Fruit fly (Drosophila melanogaster) whole organism, embryonic: ENCODE data around the gene ND-39.

Experiments used
- Adf1 ChIP-seq: fragments of 200-800 bp; sonication (Bioruptor generic); IDR thresholded peaks from 2 replicates; pipeline ENCODE4 v1.3.6; 2022; ENCODE audit warnings: missing biosample characterization, missing genetic modification characterization
- Asciz ChIP-seq: fragments of 200-800 bp; sonication (Bioruptor generic); optimal IDR thresholded peaks from 2 replicates; lab custom pipeline; 2017; ENCODE audit warnings: missing biosample characterization, mild to moderate bottlenecking, missing genetic modification characterization, missing genetic modification reagents
- Atf-2 ChIP-seq: fragments of 200-800 bp; sonication (Bioruptor generic); optimal IDR thresholded peaks from 2 replicates; lab custom pipeline; 2016; ENCODE audit warnings: missing biosample characterization, missing genetic modification characterization
- CG1233 ChIP-seq: fragments of 200-800 bp; sonication (Bioruptor generic); optimal IDR thresholded peaks from 4 replicates; lab custom pipeline; 2018; ENCODE audit warnings: missing biosample characterization, mild to moderate bottlenecking, missing genetic modification characterization
- CG12659 ChIP-seq: fragments of 200-800 bp; sonication (Bioruptor generic); optimal IDR thresholded peaks from 3 replicates; lab custom pipeline; 2017; ENCODE audit warnings: mild to moderate bottlenecking, missing biosample characterization, missing genetic modification reagents, missing genetic modification characterization
- CG12942 ChIP-seq: fragments of 200-800 bp; sonication (Bioruptor generic); optimal IDR thresholded peaks from 3 replicates; lab custom pipeline; 2016; ENCODE audit warnings: missing biosample characterization, missing genetic modification characterization
- CG13123 ChIP-seq: fragments of 200-800 bp; sonication (Bioruptor generic); optimal IDR thresholded peaks from 2 replicates; lab custom pipeline; 2016; ENCODE audit warnings: missing biosample characterization, missing genetic modification characterization
- CG14667 ChIP-seq: fragments of 200-800 bp; sonication (Bioruptor generic); IDR thresholded peaks from 2 replicates; pipeline ENCODE4 v1.3.6; 2022; ENCODE audit warnings: missing biosample characterization, missing genetic modification characterization
- CG15479 ChIP-seq: fragments of 200-800 bp; sonication (Bioruptor generic); optimal IDR thresholded peaks from 3 replicates; lab custom pipeline; 2019; ENCODE audit warnings: missing biosample characterization, mild to moderate bottlenecking, missing genetic modification characterization, moderate library complexity
- CG1602 ChIP-seq: fragments of 200-800 bp; sonication (Bioruptor generic); optimal IDR thresholded peaks from 3 replicates; lab custom pipeline; 2016; ENCODE audit warnings: missing biosample characterization, missing genetic modification characterization
- CG17829 ChIP-seq: fragments of 200-800 bp; optimal IDR thresholded peaks from 2 replicates; lab custom pipeline; 2019; ENCODE audit warnings: missing biosample characterization, mild to moderate bottlenecking, missing genetic modification characterization, moderate library complexity
- CG2889 ChIP-seq: fragments of 200-800 bp; sonication (Bioruptor generic); IDR thresholded peaks from 3 replicates; pipeline ENCODE4 v1.3.6; 2022; ENCODE audit warnings: missing biosample characterization, missing genetic modification characterization
- CG34422 ChIP-seq: fragments of 200-800 bp; sonication (Bioruptor generic); IDR thresholded peaks from 3 replicates; pipeline ENCODE4 v1.3.6; 2022; ENCODE audit warnings: missing biosample characterization, missing genetic modification characterization
- CG4328 ChIP-seq: fragments of 200-800 bp; sonication (Bioruptor generic); optimal IDR thresholded peaks from 3 replicates; lab custom pipeline; 2017; ENCODE audit warnings: missing biosample characterization, missing genetic modification reagents, missing genetic modification characterization
- CG6254 ChIP-seq: fragments of 200-800 bp; sonication (Bioruptor generic); optimal IDR thresholded peaks from 3 replicates; lab custom pipeline; 2017; ENCODE audit warnings: mild to moderate bottlenecking, missing biosample characterization, missing genetic modification reagents, missing genetic modification characterization
- CG6765 ChIP-seq: fragments of 200-800 bp; sonication (Bioruptor generic); optimal IDR thresholded peaks from 3 replicates; lab custom pipeline; 2017; ENCODE audit warnings: missing biosample characterization, mild to moderate bottlenecking, missing genetic modification characterization
- CG7271 ChIP-seq: fragments of 200-800 bp; sonication (Bioruptor generic); optimal IDR thresholded peaks from 2 replicates; lab custom pipeline; 2018; ENCODE audit warnings: missing biosample characterization, mild to moderate bottlenecking, missing genetic modification characterization, moderate library complexity
- CG9876 ChIP-seq: fragments of 200-800 bp; sonication (Bioruptor generic); optimal IDR thresholded peaks from 2 replicates; lab custom pipeline; 2016; ENCODE audit warnings: missing biosample characterization, missing genetic modification characterization
- CHES-1-like ChIP-seq: fragments of 200-800 bp; sonication (Bioruptor generic); optimal IDR thresholded peaks from 2 replicates; lab custom pipeline; 2016; ENCODE audit warnings: missing biosample characterization, missing genetic modification characterization
- CTCF ChIP-seq: fragments of 200-800 bp; sonication (Bioruptor generic); optimal IDR thresholded peaks from 2 replicates; lab custom pipeline; 2017; ENCODE audit warnings: missing biosample characterization, mild to moderate bottlenecking, missing genetic modification characterization, moderate library complexity
- CkIIα-i1 ChIP-seq: fragments of 200-800 bp; sonication (Bioruptor generic); IDR thresholded peaks from 2 replicates; pipeline ENCODE4 v1.3.6; 2022; ENCODE audit warnings: missing biosample characterization, missing genetic modification characterization
- Dip2 ChIP-seq: fragments of 200-800 bp; sonication (Bioruptor generic); IDR thresholded peaks from 2 replicates; pipeline ENCODE4 v1.3.6; 2022; ENCODE audit warnings: missing biosample characterization, missing genetic modification characterization
- Ets97D ChIP-seq: fragments of 200-800 bp; sonication (Bioruptor generic); optimal IDR thresholded peaks from 3 replicates; lab custom pipeline; 2016; ENCODE audit warnings: missing biosample characterization, missing genetic modification characterization
- Gug ChIP-seq: fragments of 200-800 bp; sonication (Bioruptor generic); IDR thresholded peaks from 4 replicates; pipeline ENCODE4 v1.3.6; 2022; ENCODE audit warnings: missing biosample characterization, missing genetic modification characterization
- H2.0 ChIP-seq: fragments of 200-800 bp; sonication (Bioruptor generic); IDR thresholded peaks from 2 replicates; pipeline ENCODE4 v1.3.6; 2022; ENCODE audit warnings: missing biosample characterization, missing genetic modification characterization
- HHEX ChIP-seq: fragments of 200-800 bp; sonication (Bioruptor generic); optimal IDR thresholded peaks from 3 replicates; lab custom pipeline; 2017; ENCODE audit warnings: missing biosample characterization, mild to moderate bottlenecking, missing genetic modification characterization, missing genetic modification reagents
- HLH54F ChIP-seq: fragments of 200-800 bp; sonication (Bioruptor generic); optimal IDR thresholded peaks from 3 replicates; lab custom pipeline; 2016; ENCODE audit warnings: missing biosample characterization, missing genetic modification characterization
- Hr78 ChIP-seq, 2 experiments: fragments of 200-800 bp in 1 of 2; fragments of >200 bp in 1 of 2; sonication (Bioruptor generic) in 1 of 2; optimal IDR thresholded peaks; 2 replicates each; lab custom pipeline; 2017 to 2019; ENCODE audit warnings: missing biosample characterization in 2 of 2, missing genetic modification characterization in 2 of 2, mild to moderate bottlenecking in 1 of 2, moderate library complexity in 1 of 2
- Jarid2 ChIP-seq: fragments of 200-800 bp; sonication (Bioruptor generic); optimal IDR thresholded peaks from 3 replicates; lab custom pipeline; 2017; ENCODE audit warnings: mild to moderate bottlenecking, missing biosample characterization, missing genetic modification reagents, missing genetic modification characterization
- Ptx1 ChIP-seq: fragments of 200-800 bp; sonication (Bioruptor generic); IDR thresholded peaks from 2 replicates; pipeline ENCODE4 v1.3.6; 2022; ENCODE audit warnings: missing biosample characterization, missing genetic modification characterization
- Scr ChIP-seq: fragments of 200-800 bp; sonication (Bioruptor generic); IDR thresholded peaks from 2 replicates; pipeline ENCODE4 v1.3.6; 2022; ENCODE audit warnings: missing biosample characterization, missing genetic modification characterization; ENCODE audit not compliant: partially characterized antibody
- Sox100B ChIP-seq: fragments of 200-800 bp; sonication (Bioruptor generic); optimal IDR thresholded peaks from 3 replicates; lab custom pipeline; 2018; ENCODE audit warnings: missing biosample characterization, mild to moderate bottlenecking, missing genetic modification characterization
- Xbp1 ChIP-seq: fragments of 200-800 bp; sonication (Bioruptor generic); optimal IDR thresholded peaks from 3 replicates; lab custom pipeline; 2016; ENCODE audit warnings: missing biosample characterization, mild to moderate bottlenecking, missing genetic modification characterization
- bcd ChIP-seq: fragments of 200-800 bp; sonication (Bioruptor generic); optimal IDR thresholded peaks from 2 replicates; lab custom pipeline; 2017; ENCODE audit warnings: missing biosample characterization, mild to moderate bottlenecking, missing genetic modification characterization
- chinmo ChIP-seq: fragments of 200-800 bp; sonication (Bioruptor generic); IDR thresholded peaks from 4 replicates; pipeline ENCODE4 v1.3.6; 2022; ENCODE audit warnings: missing biosample characterization, missing genetic modification characterization; ENCODE audit not compliant: partially characterized antibody
- crc ChIP-seq: fragments of 200-800 bp; sonication (Bioruptor generic); optimal IDR thresholded peaks from 2 replicates; lab custom pipeline; 2016; ENCODE audit warnings: missing biosample characterization, missing genetic modification characterization
- cwo ChIP-seq: fragments of 200-800 bp; sonication (Bioruptor generic); optimal IDR thresholded peaks from 3 replicates; lab custom pipeline; 2017; ENCODE audit warnings: missing biosample characterization, missing genetic modification characterization, mild to moderate bottlenecking, moderate library complexity, missing genetic modification reagents
- dmrt11E ChIP-seq: fragments of 200-800 bp; sonication (Bioruptor generic); optimal IDR thresholded peaks from 3 replicates; lab custom pipeline; 2018; ENCODE audit warnings: missing biosample characterization, mild to moderate bottlenecking, missing genetic modification characterization, moderate library complexity
- fu2 ChIP-seq: fragments of 200-800 bp; sonication (Bioruptor generic); optimal IDR thresholded peaks from 2 replicates; lab custom pipeline; 2016; ENCODE audit warnings: missing biosample characterization, missing genetic modification characterization
- her ChIP-seq: fragments of 200-800 bp; sonication (Bioruptor generic); optimal IDR thresholded peaks from 2 replicates; lab custom pipeline; 2016; ENCODE audit warnings: missing biosample characterization, missing genetic modification characterization
- ind ChIP-seq: fragments of 200-800 bp; sonication (Bioruptor generic); optimal IDR thresholded peaks from 3 replicates; lab custom pipeline; 2016; ENCODE audit warnings: missing biosample characterization, missing genetic modification characterization
- mld ChIP-seq: fragments of 200-800 bp; sonication (Bioruptor generic); IDR thresholded peaks from 3 replicates; pipeline ENCODE4 v1.3.6; 2022; ENCODE audit warnings: missing biosample characterization, missing genetic modification characterization; ENCODE audit not compliant: partially characterized antibody
- p53 ChIP-seq: fragments of 200-800 bp; sonication (Bioruptor generic); optimal IDR thresholded peaks from 2 replicates; lab custom pipeline; 2016; ENCODE audit warnings: missing biosample characterization, missing genetic modification characterization
- repo ChIP-seq: fragments of 200-800 bp; sonication (Bioruptor generic); optimal IDR thresholded peaks from 2 replicates; lab custom pipeline; 2016; ENCODE audit warnings: missing biosample characterization, missing genetic modification characterization
- run ChIP-seq: fragments of 200-800 bp; sonication (Bioruptor generic); optimal IDR thresholded peaks from 3 replicates; lab custom pipeline; 2018; ENCODE audit warnings: missing biosample characterization, mild to moderate bottlenecking, missing genetic modification characterization
- scrt ChIP-seq: fragments of 200-800 bp; sonication (Bioruptor generic); optimal IDR thresholded peaks from 2 replicates; lab custom pipeline; 2018; ENCODE audit warnings: missing biosample characterization, mild to moderate bottlenecking, missing genetic modification characterization, moderate library complexity
- tgo ChIP-seq: fragments of 200-800 bp; sonication (Bioruptor generic); IDR thresholded peaks from 3 replicates; pipeline ENCODE4 v1.3.6; 2022; ENCODE audit warnings: missing biosample characterization, missing genetic modification characterization
- vvl ChIP-seq: fragments of 200-800 bp; sonication (Bioruptor generic); IDR thresholded peaks from 2 replicates; pipeline ENCODE4 v1.3.6; 2022; ENCODE audit warnings: missing biosample characterization, missing genetic modification characterization
- wek ChIP-seq: fragments of 200-800 bp; sonication (Bioruptor generic); optimal IDR thresholded peaks from 3 replicates; lab custom pipeline; 2018; ENCODE audit warnings: missing biosample characterization, mild to moderate bottlenecking, missing genetic modification characterization, moderate library complexity
- zfh2 ChIP-seq: fragments of 200-800 bp; sonication (Bioruptor generic); optimal IDR thresholded peaks from 2 replicates; lab custom pipeline; 2016; ENCODE audit warnings: missing biosample characterization, missing genetic modification characterization

Gene ND-39

dm6 chr3L:20508136-20508635 is 16.3 kb downstream of the ND-39 start (continued):
- TF ChIP-seq CG15479 (GFP tag; lab: Kevin White, UChicago) (no peak), Atf-2 (peak; percentile 83), vvl (GFP tag; lab: Robert Waterston, UW) (peak; percentile 96), CkIIα-i1 (GFP tag; lab: Robert Waterston, UW) (peak; percentile 54; the same call in 1 of the 2 replicates), cwo (GFP tag; lab: Kevin White, UChicago) (peak; percentile 97), HHEX (peak; percentile 96), Adf1 (GFP tag; lab: Robert Waterston, UW) (peak; percentile 82), HLH54F (peak; percentile 96), CG13123 (GFP tag; lab: Kevin White, UChicago) (peak; percentile 77), wek (peak; percentile 60), Sox100B (GFP tag; lab: Kevin White, UChicago) (peak; percentile 88), repo (GFP tag; lab: Kevin White, UChicago) (peak; percentile 79), fu2 (peak; percentile 94), Scr (GFP tag; lab: Robert Waterston, UW) (peak; percentile 52), Dip2 (GFP tag; lab: Robert Waterston, UW) (peak; percentile 66), crc (GFP tag; lab: Kevin White, UChicago) (peak; percentile 92), zfh2 (GFP tag; lab: Kevin White, UChicago) (peak; percentile 97), H2.0 (GFP tag; lab: Robert Waterston, UW) (peak; percentile 90), Asciz (GFP tag; lab: Kevin White, UChicago) (peak; percentile 81), bcd (GFP tag; lab: Kevin White, UChicago) (peak; percentile 94), CG12659 (GFP tag; lab: Kevin White, UChicago) (peak; percentile 95), CG7271 (peak; percentile 1), CG6765 (peak; percentile 92), CG9876 (peak; percentile 87), CG1602 (GFP tag; lab: Kevin White, UChicago) (peak; percentile 89), Xbp1 (GFP tag; lab: Kevin White, UChicago) (peak; percentile 93), CG2889 (GFP tag; lab: Robert Waterston, UW) (peak; percentile 85), Gug (peak; percentile 98), CG14667 (GFP tag; lab: Robert Waterston, UW) (no peak; the same call in 1 of the 2 replicates), Jarid2 (GFP tag; lab: Kevin White, UChicago) (peak; percentile 74), tgo (GFP tag; lab: Robert Waterston, UW) (peak; percentile 95), CG12942 (peak; percentile 82), Ptx1 (GFP tag; lab: Robert Waterston, UW) (peak; percentile 95), CG1233 (GFP tag; lab: Kevin White, UChicago) (peak; percentile 93), mld (no peak), dmrt11E (tag; lab: Kevin White, UChicago) (peak; percentile 78), CTCF (GFP tag; lab: Kevin White, UChicago) (peak; percentile 34), Hr78 (GFP tag; optimal IDR thresholded peaks at IDR 0.05; lab: Kevin White, UChicago) (peak in 1 of 2 experiments; percentile 58), CG6254 (GFP tag; lab: Kevin White, UChicago) (peak; percentile 74), Ets97D (peak; percentile 51), p53 (GFP tag; lab: Kevin White, UChicago) (peak; percentile 80), chinmo (GFP tag; lab: Robert Waterston, UW) (0 out of 4 replicates have a peak, but pooled peaks have one; percentile 38), CG17829 (tag; lab: Kevin White, UChicago) (peak; percentile 90), CG34422 (GFP tag; lab: Robert Waterston, UW) (peak; percentile 93), ind (peak; percentile 96), CHES-1-like (GFP tag; lab: Kevin White, UChicago) (peak; percentile 94), scrt (peak; percentile 84), her (peak; percentile 78), run (peak; percentile 73), CG4328 (peak; percentile 89)
